Worm (Caenorhabditis elegans): Measurements from ENCODE around the gene mip-1.
"Not testable (repeated sequence)": the region's sequence is repeated elsewhere in the genome, so short reads cannot be mapped to it uniquely, and the experiment has no call there.

DNA sequence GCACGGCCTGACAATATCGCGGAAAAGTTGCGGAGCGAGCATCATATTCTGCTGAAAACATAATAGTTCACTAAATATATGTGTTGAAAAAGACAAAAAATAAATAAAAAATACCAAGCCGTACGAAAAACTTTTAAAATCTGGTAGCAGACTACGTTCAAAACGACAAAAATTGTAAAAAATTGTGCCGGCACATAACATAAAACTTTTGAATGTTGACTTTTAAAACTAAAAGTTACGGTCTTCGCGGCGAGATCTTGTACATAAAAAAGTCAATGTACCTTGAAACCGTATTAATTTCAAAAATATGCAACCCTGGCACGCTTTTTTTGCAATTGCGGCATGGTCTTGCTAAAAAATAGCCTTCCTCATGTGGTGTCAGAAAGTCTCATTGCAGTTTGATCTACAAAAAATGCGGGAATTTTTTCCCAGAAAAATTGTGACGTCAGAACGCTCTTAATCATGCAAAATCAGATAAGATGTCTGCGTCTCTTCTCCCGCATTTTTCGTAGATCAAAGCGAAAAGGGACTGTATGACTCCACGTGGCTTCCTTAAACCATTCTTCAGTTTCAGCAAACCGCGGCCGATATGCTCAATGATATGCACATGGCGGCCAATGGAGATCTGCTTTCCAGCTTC, 10.8 kb upstream of the mip-1 start, which contains the start of the genes gex-5 and C38D4.10:
- TF ChIP-seq tbx-11 (GFP tag; IDR thresholded peaks at IDR 0.05); pes-1 (GFP tag; IDR thresholded peaks at IDR 0.05); scrt-1 (GFP tag; IDR thresholded peaks at IDR 0.05); flt-1 (GFP tag; IDR thresholded peaks at IDR 0.05); ama-1 (optimal IDR thresholded peaks at IDR 0.05); aly-1 (tag; optimal IDR thresholded peaks at IDR 0.05); ets-7 (tag; optimal IDR thresholded peaks at IDR 0.05); tra-4 (tag; optimal IDR thresholded peaks at IDR 0.05); ceh-13 (GFP tag; optimal IDR thresholded peaks at IDR 0.05); B0310.2 (tag; optimal IDR thresholded peaks at IDR 0.05); hmg-4 (GFP tag; optimal IDR thresholded peaks at IDR 0.05): not testable (repeated sequence)

All from whole organism, early embryonic.